Fruit fly (Drosophila melanogaster) whole organism, embryonic: ENCODE results near the gene aph-1.

Source experiments
- Aef1 ChIP-seq: fragments of 200-800 bp; sonication (Bioruptor generic); IDR thresholded peaks from 3 replicates; pipeline ENCODE4 v1.3.6; 2022; ENCODE audit warnings: missing biosample characterization, missing genetic modification characterization
- BtbVII ChIP-seq: fragments of 200-800 bp; sonication (Bioruptor generic); optimal IDR thresholded peaks from 3 replicates; lab custom pipeline; 2017; ENCODE audit warnings: missing biosample characterization, mild to moderate bottlenecking, missing genetic modification characterization
- C15 ChIP-seq: fragments of 200-800 bp; sonication (Bioruptor generic); IDR thresholded peaks from 3 replicates; pipeline ENCODE4 v1.3.6; 2022; ENCODE audit warnings: missing biosample characterization, missing genetic modification characterization
- CG10654 ChIP-seq: fragments of 200-800 bp; sonication (Bioruptor generic); optimal IDR thresholded peaks from 2 replicates; lab custom pipeline; 2016; ENCODE audit warnings: missing biosample characterization, missing genetic modification characterization
- CG12155 ChIP-seq: fragments of 200-800 bp; sonication (Bioruptor generic); optimal IDR thresholded peaks from 3 replicates; lab custom pipeline; 2016; ENCODE audit warnings: missing biosample characterization, missing genetic modification characterization
- CG12219 ChIP-seq: fragments of 200-800 bp; sonication (Bioruptor generic); optimal IDR thresholded peaks from 3 replicates; lab custom pipeline; 2018; ENCODE audit warnings: missing biosample characterization, mild to moderate bottlenecking, missing genetic modification characterization
- CG17186 ChIP-seq: fragments of 200-800 bp; sonication (Bioruptor generic); optimal IDR thresholded peaks from 3 replicates; lab custom pipeline; 2017; ENCODE audit warnings: missing biosample characterization, missing genetic modification reagents, missing genetic modification characterization
- CG17328 ChIP-seq: fragments of 200-800 bp; sonication (Bioruptor generic); IDR thresholded peaks from 2 replicates; pipeline ENCODE4 v1.3.6; 2022; ENCODE audit warnings: missing biosample characterization, missing genetic modification characterization
- CG17359 ChIP-seq: fragments of 200-800 bp; sonication (Bioruptor generic); optimal IDR thresholded peaks from 3 replicates; lab custom pipeline; 2018; ENCODE audit warnings: missing biosample characterization, mild to moderate bottlenecking, missing genetic modification characterization, moderate library complexity
- CG18764 ChIP-seq: fragments of 200-800 bp; sonication (Bioruptor generic); optimal IDR thresholded peaks from 3 replicates; lab custom pipeline; 2016; ENCODE audit warnings: missing biosample characterization, missing genetic modification characterization
- CG2889 ChIP-seq: fragments of 200-800 bp; sonication (Bioruptor generic); IDR thresholded peaks from 3 replicates; pipeline ENCODE4 v1.3.6; 2022; ENCODE audit warnings: missing biosample characterization, missing genetic modification characterization
- CG43689 ChIP-seq: fragments of 200-800 bp; sonication (Bioruptor generic); IDR thresholded peaks from 2 replicates; pipeline ENCODE4 v1.3.6; 2022; ENCODE audit warnings: missing biosample characterization, missing genetic modification characterization
- CG6254 ChIP-seq: fragments of 200-800 bp; sonication (Bioruptor generic); optimal IDR thresholded peaks from 3 replicates; lab custom pipeline; 2017; ENCODE audit warnings: mild to moderate bottlenecking, missing biosample characterization, missing genetic modification reagents, missing genetic modification characterization
- CG6791 ChIP-seq: fragments of 200-800 bp; sonication (Bioruptor generic); IDR thresholded peaks from 3 replicates; pipeline ENCODE4 v1.3.6; 2022; ENCODE audit warnings: missing biosample characterization, missing genetic modification characterization; ENCODE audit not compliant: partially characterized antibody
- CG6854 ChIP-seq: fragments of 200-800 bp; sonication (Bioruptor generic); optimal IDR thresholded peaks from 3 replicates; lab custom pipeline; 2017; ENCODE audit warnings: missing biosample characterization, mild to moderate bottlenecking, missing genetic modification characterization
- CG8388 ChIP-seq: fragments of 200-800 bp; sonication (Bioruptor generic); optimal IDR thresholded peaks from 2 replicates; lab custom pipeline; 2019; ENCODE audit warnings: missing biosample characterization, mild to moderate bottlenecking, missing genetic modification characterization, moderate library complexity
- CG9215 ChIP-seq: fragments of 200-800 bp; sonication (Bioruptor generic); IDR thresholded peaks from 2 replicates; pipeline ENCODE4 v1.3.6; 2022; ENCODE audit warnings: missing biosample characterization, missing genetic modification characterization
- Chrac-16 ChIP-seq: fragments of 200-800 bp; sonication (Bioruptor generic); optimal IDR thresholded peaks from 3 replicates; lab custom pipeline; 2016; ENCODE audit warnings: missing biosample characterization, missing genetic modification characterization
- Mad ChIP-seq: fragments of 200-800 bp; sonication (Bioruptor generic); optimal IDR thresholded peaks from 2 replicates; lab custom pipeline; 2016; ENCODE audit warnings: missing biosample characterization, missing genetic modification characterization
- Mrtf ChIP-seq: fragments of 200-800 bp; sonication (Bioruptor generic); IDR thresholded peaks from 3 replicates; pipeline ENCODE4 v1.3.6; 2022; ENCODE audit warnings: missing biosample characterization, missing genetic modification characterization
- Opbp ChIP-seq: fragments of 200-800 bp; sonication (Bioruptor generic); IDR thresholded peaks from 3 replicates; pipeline ENCODE4 v1.3.6; 2022; ENCODE audit warnings: missing biosample characterization, missing genetic modification characterization; ENCODE audit not compliant: partially characterized antibody
- Pdp1 ChIP-seq, 2 experiments: fragments of 200-800 bp; sonication (Bioruptor generic); optimal IDR thresholded peaks; 3 replicates each; lab custom pipeline; 2016; ENCODE audit warnings: missing biosample characterization in 2 of 2, missing genetic modification characterization in 2 of 2, mild to moderate bottlenecking in 1 of 2, moderate library complexity in 1 of 2
- Ptx1 ChIP-seq: fragments of 200-800 bp; sonication (Bioruptor generic); IDR thresholded peaks from 2 replicates; pipeline ENCODE4 v1.3.6; 2022; ENCODE audit warnings: missing biosample characterization, missing genetic modification characterization
- Rfx ChIP-seq: fragments of 200-800 bp; sonication (Bioruptor generic); IDR thresholded peaks from 2 replicates; pipeline ENCODE4 v1.3.6; 2022; ENCODE audit warnings: missing biosample characterization, missing genetic modification characterization
- Sin3A ChIP-seq: fragments of >200 bp; optimal IDR thresholded peaks from 2 replicates; lab custom pipeline; 2018
- Sry-β ChIP-seq: fragments of 200-800 bp; sonication (Bioruptor generic); optimal IDR thresholded peaks from 2 replicates; lab custom pipeline; 2018; ENCODE audit warnings: missing biosample characterization, mild to moderate bottlenecking, missing genetic modification characterization, moderate library complexity
- Tbp ChIP-seq: fragments of >200 bp; optimal IDR thresholded peaks from 2 replicates; lab custom pipeline; 2018; ENCODE audit warnings: missing biosample characterization, missing genetic modification characterization
- ato ChIP-seq: fragments of 200-800 bp; sonication (Bioruptor generic); IDR thresholded peaks from 2 replicates; pipeline ENCODE4 v1.3.6; 2022; ENCODE audit warnings: missing biosample characterization, missing genetic modification characterization; ENCODE audit not compliant: partially characterized antibody
- bbx ChIP-seq: fragments of 200-800 bp; sonication (Bioruptor generic); IDR thresholded peaks from 2 replicates; pipeline ENCODE4 v1.3.6; 2022; ENCODE audit warnings: missing biosample characterization, missing genetic modification characterization; ENCODE audit not compliant: partially characterized antibody
- crp ChIP-seq, 2 experiments: fragments of 200-800 bp; sonication (Bioruptor generic); optimal IDR thresholded peaks; 2 replicates in 1 of 2; 3 replicates in 1 of 2; lab custom pipeline; 2017; ENCODE audit warnings: missing biosample characterization in 2 of 2, missing genetic modification characterization in 2 of 2, mild to moderate bottlenecking in 1 of 2, moderate library complexity in 1 of 2
- dpn ChIP-seq, 2 experiments: fragments of 200-800 bp; sonication (Bioruptor generic); optimal IDR thresholded peaks; 3 replicates each; lab custom pipeline; 2016; ENCODE audit warnings: missing biosample characterization in 2 of 2, missing genetic modification characterization in 2 of 2
- esg ChIP-seq: fragments of 200-800 bp; sonication (Bioruptor generic); conservative IDR thresholded peaks from 2 replicates; pipeline ENCODE4 v1.3.6; 2022; ENCODE audit warnings: missing biosample characterization, missing genetic modification characterization
- eve ChIP-seq, 2 experiments: fragments of >200 bp; optimal IDR thresholded peaks; 2 replicates each; lab custom pipeline; 2017; ENCODE audit warnings: missing biosample characterization in 2 of 2, missing genetic modification characterization in 2 of 2
- fru ChIP-seq: fragments of >200 bp; optimal IDR thresholded peaks from 2 replicates; lab custom pipeline; 2017
- gfzf ChIP-seq: fragments of 200-800 bp; sonication (Bioruptor generic); optimal IDR thresholded peaks from 2 replicates; lab custom pipeline; 2016; ENCODE audit warnings: missing biosample characterization, mild to moderate bottlenecking, missing genetic modification characterization, moderate library complexity
- grau ChIP-seq: fragments of 200-800 bp; optimal IDR thresholded peaks from 3 replicates; lab custom pipeline; 2019; ENCODE audit warnings: missing biosample characterization, mild to moderate bottlenecking, missing genetic modification characterization, moderate library complexity
- h ChIP-seq: fragments of >200 bp; optimal IDR thresholded peaks from 2 replicates; lab custom pipeline; 2017
- her ChIP-seq: fragments of 200-800 bp; sonication (Bioruptor generic); optimal IDR thresholded peaks from 2 replicates; lab custom pipeline; 2016; ENCODE audit warnings: missing biosample characterization, missing genetic modification characterization
- ind ChIP-seq: fragments of 200-800 bp; sonication (Bioruptor generic); optimal IDR thresholded peaks from 3 replicates; lab custom pipeline; 2016; ENCODE audit warnings: missing biosample characterization, missing genetic modification characterization
- kni ChIP-seq: fragments of 200-800 bp; sonication (Bioruptor generic); optimal IDR thresholded peaks from 3 replicates; lab custom pipeline; 2017; ENCODE audit warnings: mild to moderate bottlenecking, missing biosample characterization, missing genetic modification reagents, missing genetic modification characterization
- mirr ChIP-seq: fragments of 200-800 bp; sonication (Bioruptor generic); optimal IDR thresholded peaks from 3 replicates; lab custom pipeline; 2018; ENCODE audit warnings: missing biosample characterization, mild to moderate bottlenecking, missing genetic modification characterization
- odd ChIP-seq: fragments of 200-800 bp; sonication (Bioruptor generic); optimal IDR thresholded peaks from 2 replicates; lab custom pipeline; 2017; ENCODE audit warnings: missing biosample characterization, mild to moderate bottlenecking, missing genetic modification characterization
- pb ChIP-seq: fragments of 200-800 bp; sonication (Bioruptor generic); optimal IDR thresholded peaks from 3 replicates; lab custom pipeline; 2016; ENCODE audit warnings: missing biosample characterization, missing genetic modification characterization
- pho ChIP-seq: fragments of 200-800 bp; sonication (Bioruptor generic); optimal IDR thresholded peaks from 2 replicates; lab custom pipeline; 2016; ENCODE audit warnings: missing biosample characterization, missing genetic modification characterization
- sens ChIP-seq: fragments of 200-800 bp; sonication (Bioruptor generic); peaks from one replicate; lab custom pipeline; 2016; ENCODE audit warnings: missing biosample characterization, missing genetic modification characterization
- sug ChIP-seq: fragments of 200-800 bp; optimal IDR thresholded peaks from 2 replicates; lab custom pipeline; 2019; ENCODE audit warnings: missing biosample characterization, mild to moderate bottlenecking, missing genetic modification characterization, moderate library complexity
- tin ChIP-seq: fragments of 200-800 bp; sonication (Bioruptor generic); optimal IDR thresholded peaks from 3 replicates; lab custom pipeline; 2016; ENCODE audit warnings: missing biosample characterization, missing genetic modification characterization
- tio ChIP-seq: fragments of 200-800 bp; sonication (Bioruptor generic); optimal IDR thresholded peaks from 2 replicates; lab custom pipeline; 2017; ENCODE audit warnings: missing biosample characterization, missing genetic modification characterization, inconsistent platforms
- trem ChIP-seq: fragments of 200-800 bp; optimal IDR thresholded peaks from 3 replicates; lab custom pipeline; 2019; ENCODE audit warnings: missing biosample characterization, mild to moderate bottlenecking, missing genetic modification characterization, moderate library complexity
- wek ChIP-seq: fragments of 200-800 bp; sonication (Bioruptor generic); optimal IDR thresholded peaks from 3 replicates; lab custom pipeline; 2018; ENCODE audit warnings: missing biosample characterization, mild to moderate bottlenecking, missing genetic modification characterization, moderate library complexity
- zen2 ChIP-seq: fragments of 200-800 bp; sonication (Bioruptor generic); IDR thresholded peaks from 3 replicates; pipeline ENCODE4 v1.3.6; 2022; ENCODE audit warnings: missing biosample characterization, missing genetic modification characterization; ENCODE audit not compliant: partially characterized antibody

The aph-1 gene

dm6 chr2L:2750337-2751084, 15.5 kb upstream of the aph-1 start (continued):
- peak; percentile 84 for TF ChIP-seq CG17359 (tag; lab: Kevin White, UChicago)
- no peak for TF ChIP-seq Tbp (GFP tag; lab: Kevin White, UChicago)
- TF ChIP-seq CG6254 (GFP tag; lab: Kevin White, UChicago) = peak; percentile 20
- TF ChIP-seq CG12219 (GFP tag; lab: Kevin White, UChicago) = peak; percentile 72
- TF ChIP-seq trem (tag; lab: Kevin White, UChicago) = peak; percentile 40
- TF ChIP-seq odd (GFP tag; lab: Kevin White, UChicago) = peak; percentile 67
- TF ChIP-seq CG17186 (GFP tag; lab: Kevin White, UChicago) = no peak
- TF ChIP-seq kni (GFP tag; lab: Kevin White, UChicago) = peak; percentile 66
- TF ChIP-seq sug (tag; lab: Kevin White, UChicago) = peak; percentile 65
- peak; percentile 92 for TF ChIP-seq her (GFP tag; lab: Kevin White, UChicago)
- no peak for TF ChIP-seq bbx (GFP tag; lab: Robert Waterston, UW)
- peak; percentile 12 for TF ChIP-seq tio (GFP tag; lab: Kevin White, UChicago)
- peak; percentile 70 for TF ChIP-seq Chrac-16 (GFP tag; lab: Kevin White, UChicago)
- TF ChIP-seq dpn (GFP tag; optimal IDR thresholded peaks at IDR 0.05; lab: Kevin White, UChicago) = peak; percentile 85 to 87
- TF ChIP-seq CG17328 (GFP tag; lab: Robert Waterston, UW) = no peak
- no peak for TF ChIP-seq Mrtf
- TF ChIP-seq wek = peak; percentile 45
- peak; percentile 71 for TF ChIP-seq pb (GFP tag; lab: Kevin White, UChicago)
- no peak for TF ChIP-seq eve (GFP tag; optimal IDR thresholded peaks at IDR 0.05; lab: Kevin White, UChicago)
- no peak for TF ChIP-seq Ptx1 (GFP tag; lab: Robert Waterston, UW)
- no peak for TF ChIP-seq Opbp (GFP tag; lab: Robert Waterston, UW)
- TF ChIP-seq Sry-β (GFP tag; lab: Kevin White, UChicago) = no peak
- TF ChIP-seq tin (GFP tag; lab: Kevin White, UChicago) = peak; percentile 58
- peak; percentile 94 for TF ChIP-seq sens
- no peak for TF ChIP-seq Sin3A (lab: Kevin White, UChicago)
- TF ChIP-seq gfzf (GFP tag; lab: Kevin White, UChicago) = no peak
- TF ChIP-seq zen2 = no peak
- TF ChIP-seq ind (GFP tag; lab: Kevin White, UChicago) = peak; percentile 89
- peak; percentile 76 for TF ChIP-seq CG6854
- no peak for TF ChIP-seq Aef1 (GFP tag; lab: Robert Waterston, UW)
- TF ChIP-seq grau (tag; lab: Kevin White, UChicago) = peak; percentile 86
- TF ChIP-seq ato = no peak
- peak; percentile 84 to 98 for TF ChIP-seq Pdp1 (GFP tag; optimal IDR thresholded peaks at IDR 0.05; lab: Kevin White, UChicago)
- TF ChIP-seq CG10654 = peak; percentile 66
- peak; percentile 74 for TF ChIP-seq CG12155 (GFP tag; lab: Kevin White, UChicago)
- TF ChIP-seq h (lab: Kevin White, UChicago) = no peak
- no peak for TF ChIP-seq C15 (GFP tag; lab: Robert Waterston, UW)
- TF ChIP-seq CG8388 = peak; percentile 48
- no peak for TF ChIP-seq CG43689
- peak; percentile 87 for TF ChIP-seq mirr
- TF ChIP-seq BtbVII = peak; percentile 88
- no peak for TF ChIP-seq CG2889
- TF ChIP-seq Mad = no peak
- TF ChIP-seq Rfx (GFP tag; lab: Robert Waterston, UW) = no peak
- no peak for TF ChIP-seq fru (lab: Kevin White, UChicago)
- no peak for TF ChIP-seq CG6791 (GFP tag; lab: Robert Waterston, UW)
- no peak for TF ChIP-seq CG9215 (GFP tag; lab: Robert Waterston, UW)
- TF ChIP-seq esg (GFP tag; lab: Robert Waterston, UW) = no peak
- TF ChIP-seq pho (GFP tag; lab: Kevin White, UChicago) = peak; percentile 63
- peak; percentile 67 for TF ChIP-seq CG18764 (GFP tag; lab: Kevin White, UChicago)
- peak in 1 of 2 experiments; percentile 16 for TF ChIP-seq crp (GFP tag; optimal IDR thresholded peaks at IDR 0.05; lab: Kevin White, UChicago)
